Fruit fly (Drosophila melanogaster): ENCODE results near the gene CG11327.

dm6 chr2L:6673211-6674012 is 13.1 kb downstream of the CG11327 start, which contains the start of gene Spn27A:
- no peak for TF ChIP-seq CG34406 (GFP tag; optimal IDR thresholded peaks at IDR 0.05)
- TF ChIP-seq dac (GFP tag; optimal IDR thresholded peaks at IDR 0.05), result peak; percentile 52
- TF ChIP-seq CG6163 (GFP tag; IDR thresholded peaks at IDR 0.05), result no peak; the same call in 2 of the 3 replicates
- no peak for TF ChIP-seq Hr38 (GFP tag; optimal IDR thresholded peaks at IDR 0.05)
- no peak for TF ChIP-seq Smox (GFP tag; optimal IDR thresholded peaks at IDR 0.05)
- TF ChIP-seq Ets21C (GFP tag; optimal IDR thresholded peaks at IDR 0.05), result peak; percentile 45
- peak; percentile 60 for TF ChIP-seq fd59A (GFP tag; optimal IDR thresholded peaks at IDR 0.05)
- no peak for TF ChIP-seq Eip93F (GFP tag; optimal IDR thresholded peaks at IDR 0.05)
- TF ChIP-seq achi (GFP tag; optimal IDR thresholded peaks at IDR 0.05), result no peak
- no peak for TF ChIP-seq CG16779 (tag; optimal IDR thresholded peaks at IDR 0.05)
- no peak for TF ChIP-seq pdm3 (GFP tag; optimal IDR thresholded peaks at IDR 0.05)
- peak; percentile 23 for TF ChIP-seq CG1621 (tag; optimal IDR thresholded peaks at IDR 0.05)
